Fruit fly (Drosophila melanogaster) Kc167 (cell line): Measurements from ENCODE around the gene CG9915.

Source experiments
- Myc ChIP-seq: fragments of >200 bp; optimal IDR thresholded peaks from 2 replicates; lab custom pipeline; 2017; ENCODE audit warnings: missing external identifiers
- Sin3A ChIP-seq: fragments of >200 bp; optimal IDR thresholded peaks from 2 replicates; lab custom pipeline; 2018; ENCODE audit warnings: missing external identifiers
- h ChIP-seq: fragments of >200 bp; optimal IDR thresholded peaks from 3 replicates; lab custom pipeline; 2018; ENCODE audit warnings: missing external identifiers
- insv ChIP-seq: fragments of >200 bp; optimal IDR thresholded peaks from 3 replicates; lab custom pipeline; 2018; ENCODE audit warnings: missing external identifiers
- psq ChIP-seq: fragments of >200 bp; optimal IDR thresholded peaks from 2 replicates; lab custom pipeline; 2017; ENCODE audit warnings: missing external identifiers
- ttk ChIP-seq: sonication (Bioruptor generic); optimal IDR thresholded peaks from 2 replicates; lab custom pipeline; 2017; ENCODE audit warnings: missing external identifiers

The CG9915 gene

DNA sequence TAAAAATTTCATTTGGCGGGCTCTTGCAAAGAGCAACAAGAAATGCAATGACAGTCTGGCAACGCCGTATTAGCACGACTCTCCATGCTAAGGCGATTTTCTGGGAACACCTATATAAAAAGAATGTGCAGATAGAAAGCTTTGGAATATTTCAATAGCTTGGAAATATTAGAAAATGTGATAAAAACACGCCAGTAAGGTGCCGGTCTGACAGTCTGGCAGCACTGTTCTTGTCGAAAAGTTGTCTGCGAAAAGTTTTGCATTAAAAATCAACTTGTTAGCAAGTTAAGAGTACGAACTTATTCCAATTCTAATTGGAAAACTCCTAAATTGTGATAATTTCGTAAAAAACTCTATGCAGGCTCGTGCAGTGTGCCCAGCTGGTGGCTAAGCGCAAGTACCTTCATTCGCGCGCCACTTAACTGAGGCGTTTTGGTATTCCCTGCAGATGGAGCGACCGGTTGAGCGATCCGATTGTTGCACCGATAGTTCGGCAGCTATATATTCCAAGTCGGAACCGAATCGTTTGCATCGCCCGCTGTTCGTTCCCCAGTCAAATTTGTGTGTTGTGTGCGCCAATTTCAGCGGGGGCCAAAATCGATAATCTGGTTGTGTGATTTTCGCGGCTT lies 34.9 kb downstream of the CG9915 start, which contains the start of gene eas:
Gene eas, plus strand, starts transcription at position 451 of the 629 bp plus-strand sequence.
- no peak for TF ChIP-seq psq (lab: Kevin White, UChicago)

DNA sequence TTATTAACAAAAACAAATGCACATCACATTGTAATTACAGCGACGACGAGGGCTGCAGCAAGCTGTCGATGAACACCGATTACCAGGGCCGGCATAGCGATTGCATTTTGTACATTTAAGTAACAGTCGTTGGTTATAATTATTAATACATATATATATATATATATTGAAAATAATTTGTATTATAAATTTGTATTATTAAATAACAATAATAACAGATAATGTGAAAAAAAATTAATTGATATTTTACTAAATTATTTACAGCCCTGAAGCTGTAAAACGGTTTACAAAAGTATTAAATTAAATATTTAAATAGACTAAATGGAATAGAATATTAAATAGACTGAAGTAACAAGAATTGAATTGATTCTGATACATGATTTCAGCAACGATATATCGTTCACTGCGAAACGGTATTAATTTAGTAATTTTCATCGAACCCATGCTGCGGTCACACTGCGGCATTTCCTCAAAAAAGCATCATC lies 37.0 kb downstream of the CG9915 start, which contains the start of the genes kat80 and Prosalpha4:
Gene kat80, minus strand, starts transcription at position 327 of the 485 bp plus-strand sequence.
Gene Prosalpha4, plus strand, starts transcription at position 417 of the 485 bp plus-strand sequence.
- no peak for TF ChIP-seq psq (lab: Kevin White, UChicago)
- TF ChIP-seq insv (lab: Kevin White, UChicago) = no peak
- TF ChIP-seq Sin3A (lab: Kevin White, UChicago) = no peak
- no peak for TF ChIP-seq ttk (lab: Kevin White, UChicago)
- no peak for TF ChIP-seq Myc (lab: Kevin White, UChicago)
- no peak for TF ChIP-seq h (lab: Kevin White, UChicago)

DNA sequence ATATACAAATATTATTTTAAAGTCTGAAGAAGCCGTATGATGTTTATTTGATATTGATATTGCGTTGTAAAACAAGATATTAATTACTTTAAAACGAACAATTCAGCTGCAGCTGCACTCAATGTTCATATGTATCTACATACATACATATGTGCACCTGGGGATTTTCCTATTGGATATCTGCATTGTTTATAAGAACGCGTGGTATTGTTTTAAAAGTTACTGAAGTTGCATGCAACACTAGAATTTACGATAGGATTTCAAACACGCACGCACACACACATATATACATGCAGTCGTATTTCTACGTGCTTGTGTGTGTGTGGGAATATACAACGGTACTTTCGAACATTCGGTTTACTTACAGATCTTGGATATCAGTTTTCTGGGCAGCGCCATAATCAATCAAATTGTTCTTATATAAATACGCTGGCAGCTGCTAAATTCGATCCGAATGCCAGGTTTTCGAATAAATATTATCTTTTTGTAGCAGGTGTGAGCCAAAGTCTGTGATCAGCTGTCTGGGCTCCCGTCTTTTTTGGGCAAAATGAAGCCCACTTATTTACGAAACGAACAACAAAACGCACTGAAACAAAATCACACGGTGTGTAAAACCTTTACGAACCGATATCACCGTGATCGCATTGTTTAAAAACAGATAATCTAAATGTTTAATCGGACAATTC lies 37.6 kb downstream of the CG9915 start:
- TF ChIP-seq Sin3A (lab: Kevin White, UChicago) = no peak
- no peak for TF ChIP-seq h (lab: Kevin White, UChicago)
- no peak for TF ChIP-seq Myc (lab: Kevin White, UChicago)
- TF ChIP-seq psq (lab: Kevin White, UChicago) = no peak
- no peak for TF ChIP-seq ttk (lab: Kevin White, UChicago)
- no peak for TF ChIP-seq insv (lab: Kevin White, UChicago)

DNA sequence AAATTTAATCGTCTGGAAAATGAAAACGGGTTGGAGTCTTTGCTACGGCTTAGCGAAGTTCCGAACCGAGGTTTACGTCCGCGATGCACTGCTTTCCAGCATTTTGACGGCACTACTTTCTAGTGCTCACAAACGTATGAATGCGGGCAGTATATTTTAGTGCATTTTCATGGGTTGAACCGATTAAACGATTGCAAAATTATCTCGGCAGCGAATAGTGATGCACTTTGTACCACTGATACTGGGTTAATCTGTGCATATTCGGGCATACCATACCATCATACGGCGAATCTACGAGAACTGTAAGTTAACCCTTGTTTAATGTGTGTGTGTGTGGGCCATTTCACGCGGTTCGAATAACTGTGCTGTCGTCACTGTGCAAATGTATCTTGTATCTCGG lies 42.1 kb downstream of the CG9915 start, which contains the start of gene Mfe2:
Gene Mfe2, plus strand, starts transcription at position 157 of the 400 bp plus-strand sequence.
- TF ChIP-seq h (lab: Kevin White, UChicago) (no peak), insv (lab: Kevin White, UChicago) (no peak), ttk (lab: Kevin White, UChicago) (no peak), Myc (lab: Kevin White, UChicago) (no peak), psq (lab: Kevin White, UChicago) (no peak), Sin3A (lab: Kevin White, UChicago) (no peak)

DNA sequence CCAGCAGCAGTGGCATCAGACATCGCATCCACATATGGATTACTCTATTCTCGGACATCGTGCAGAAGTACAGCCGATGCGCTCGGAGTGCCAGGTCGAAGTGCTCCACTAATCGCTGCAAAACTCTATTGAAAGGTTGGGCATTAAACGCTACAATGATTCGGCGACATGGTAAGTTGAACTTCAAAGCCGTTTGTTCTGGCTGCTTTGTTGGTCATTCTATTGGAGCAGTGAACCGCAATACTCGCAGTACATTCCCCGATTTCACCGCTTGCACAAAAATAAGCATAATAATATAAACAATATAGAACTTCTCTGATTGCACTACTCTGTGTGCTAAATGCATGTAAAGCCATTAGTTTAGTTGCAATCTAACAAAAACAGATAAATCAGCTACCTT lies 46.5 kb downstream of the CG9915 start, which contains the start of gene CG12507:
Gene CG12507, minus strand, starts transcription at position 101 of the 400 bp plus-strand sequence.
- TF ChIP-seq ttk (lab: Kevin White, UChicago) (no peak), Myc (lab: Kevin White, UChicago) (no peak), psq (lab: Kevin White, UChicago) (no peak), Sin3A (lab: Kevin White, UChicago) (no peak)

DNA sequence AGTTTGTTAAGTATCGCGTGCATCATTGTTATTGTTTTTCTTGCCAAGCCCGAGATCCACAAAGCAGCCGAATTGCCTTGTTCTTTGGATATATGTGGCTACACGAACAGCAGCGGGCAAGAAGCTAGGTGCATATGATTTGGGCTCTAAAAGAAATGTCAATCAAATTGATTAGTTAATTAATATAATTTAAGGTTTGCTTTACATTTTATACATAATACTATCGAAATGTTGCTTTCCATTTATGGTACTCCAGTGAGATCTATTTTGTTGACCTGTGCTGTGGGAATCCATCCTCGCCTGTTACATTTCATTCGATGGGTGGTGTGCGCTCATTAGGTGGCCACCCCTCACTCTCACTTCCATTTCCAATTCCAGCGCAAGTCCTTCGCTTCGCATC lies 49.5 kb downstream of the CG9915 start:
- TF ChIP-seq insv (lab: Kevin White, UChicago) (no peak), Sin3A (lab: Kevin White, UChicago) (no peak), Myc (lab: Kevin White, UChicago) (no peak), ttk (lab: Kevin White, UChicago) (no peak), h (lab: Kevin White, UChicago) (no peak), psq (lab: Kevin White, UChicago) (no peak)
